Fruit fly (Drosophila melanogaster) ovary, adult (tissue): ENCODE measurements around the gene PH4alphaPV.

Experiments used
- CG17801 ChIP-seq: fragments of 200-800 bp; optimal IDR thresholded peaks from 2 replicates; lab custom pipeline; 2019; ENCODE audit warnings: missing biosample characterization, mild to moderate bottlenecking, missing genetic modification characterization, moderate library complexity; ENCODE audit not compliant: partially characterized antibody

PH4alphaPV gene

DNA sequence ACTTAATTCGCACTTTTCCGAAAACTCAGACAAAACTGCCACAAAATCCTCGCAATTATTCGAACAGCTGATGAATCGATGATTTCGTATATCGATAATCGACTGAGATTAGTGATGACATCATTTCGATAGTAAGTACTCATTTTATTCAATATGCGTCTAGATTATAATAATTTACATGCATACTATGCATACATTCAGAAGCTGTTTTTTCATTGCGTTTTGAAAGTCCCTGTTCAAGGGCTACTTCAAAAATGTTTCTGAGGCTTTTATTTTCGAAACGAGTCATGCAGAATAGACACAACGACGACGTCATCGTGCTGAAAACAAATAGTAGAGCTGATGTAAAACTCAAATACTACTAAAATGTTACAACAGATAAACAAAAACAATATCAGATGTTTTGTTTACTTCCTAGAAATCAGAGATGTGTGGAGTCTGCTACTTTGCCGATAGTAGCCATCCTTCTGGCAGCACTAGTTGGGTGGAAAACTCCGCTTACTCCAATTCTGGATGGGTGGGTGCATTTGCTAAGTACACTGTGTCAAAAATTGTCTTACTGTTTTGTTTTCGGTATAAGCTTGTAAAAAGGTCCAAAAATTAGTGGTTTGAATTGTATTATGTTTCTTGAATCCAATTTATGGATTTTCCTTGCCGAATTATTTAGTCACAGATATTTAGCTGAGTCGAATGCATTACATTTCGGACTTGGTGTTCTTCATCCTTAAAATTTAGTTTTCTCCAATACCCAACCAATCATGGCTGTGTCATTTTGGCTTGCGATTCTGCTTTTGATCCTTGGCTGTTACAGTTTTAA is 46.7 kb downstream of the PH4alphaPV start, which contains the start of the genes CG2246 and CG31021:
TSS of gene CG2246 (minus strand) at position 50 of the 817 bp plus-strand sequence.
TSS of gene CG31021 (plus strand) at position 767 of the 817 bp plus-strand sequence.
- TF ChIP-seq CG17801 (GFP tag; lab: Kevin White, UChicago) = peak; percentile 37

DNA sequence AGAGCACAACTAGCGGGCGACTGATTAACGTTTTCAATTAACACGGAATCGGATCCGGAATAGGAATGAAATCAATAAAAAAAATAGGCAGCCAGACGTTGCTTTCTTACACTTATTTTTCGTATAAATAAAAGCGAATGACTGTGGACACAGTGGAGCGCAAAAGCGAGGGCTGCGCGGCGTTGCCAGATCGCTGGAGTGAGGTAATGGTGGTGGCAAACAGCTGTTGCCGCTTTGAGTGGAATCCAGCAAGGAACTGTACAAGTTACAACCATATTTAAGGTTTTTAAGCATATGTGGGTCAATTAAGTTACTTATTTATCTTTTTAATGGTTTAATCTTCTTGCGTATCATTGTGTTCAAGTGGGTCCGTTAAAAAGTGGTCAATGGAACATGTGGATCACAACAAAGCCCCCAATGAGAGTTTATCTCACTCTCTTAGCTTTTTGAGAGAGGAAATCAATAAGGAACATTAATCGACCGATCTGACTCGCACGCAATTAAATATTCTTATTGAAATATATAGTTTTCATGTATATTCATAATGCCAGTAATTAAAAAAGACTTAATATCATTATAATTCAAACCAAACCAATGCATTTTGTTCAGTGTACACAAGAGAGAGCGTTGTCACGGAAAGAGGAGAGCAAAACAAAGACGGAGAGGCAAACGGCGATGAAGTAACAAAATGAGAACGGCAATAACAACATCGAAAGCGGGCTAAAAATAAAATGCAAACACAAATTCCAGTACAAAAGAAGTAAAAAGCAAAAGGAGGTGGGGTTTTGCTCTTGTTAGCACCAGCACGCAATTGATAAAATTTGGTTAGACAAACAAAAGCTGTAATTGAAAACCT is 48.0 kb downstream of the PH4alphaPV start:
- TF ChIP-seq CG17801 (GFP tag; lab: Kevin White, UChicago) = peak; percentile 88

DNA sequence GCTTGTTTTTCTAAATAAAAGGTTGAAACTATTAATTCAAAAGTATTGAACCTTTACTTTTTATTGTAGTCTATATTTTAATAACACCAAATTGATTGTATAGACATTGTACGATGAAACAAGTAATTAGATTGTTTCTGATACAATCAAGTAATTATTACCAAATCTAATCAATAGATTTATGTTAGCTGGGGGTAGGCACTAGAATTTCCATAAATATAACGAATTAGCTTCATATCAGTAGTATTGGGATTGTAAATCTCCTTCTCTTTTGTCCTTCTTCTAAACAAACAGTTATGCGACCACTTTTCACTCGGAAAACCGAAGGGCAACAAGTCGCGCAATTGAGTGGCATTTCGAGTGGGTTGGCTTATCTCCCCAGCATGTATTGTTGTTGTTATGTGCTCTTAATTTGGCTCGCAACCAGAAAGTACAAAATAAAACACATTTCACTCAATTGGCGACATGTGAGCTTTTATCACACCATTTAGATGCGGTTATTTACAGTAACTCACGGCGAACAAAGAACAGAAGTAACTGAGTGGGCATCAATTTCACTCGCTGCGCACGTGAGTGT is 48.9 kb downstream of the PH4alphaPV start:
- no peak for TF ChIP-seq CG17801 (GFP tag; lab: Kevin White, UChicago)

DNA sequence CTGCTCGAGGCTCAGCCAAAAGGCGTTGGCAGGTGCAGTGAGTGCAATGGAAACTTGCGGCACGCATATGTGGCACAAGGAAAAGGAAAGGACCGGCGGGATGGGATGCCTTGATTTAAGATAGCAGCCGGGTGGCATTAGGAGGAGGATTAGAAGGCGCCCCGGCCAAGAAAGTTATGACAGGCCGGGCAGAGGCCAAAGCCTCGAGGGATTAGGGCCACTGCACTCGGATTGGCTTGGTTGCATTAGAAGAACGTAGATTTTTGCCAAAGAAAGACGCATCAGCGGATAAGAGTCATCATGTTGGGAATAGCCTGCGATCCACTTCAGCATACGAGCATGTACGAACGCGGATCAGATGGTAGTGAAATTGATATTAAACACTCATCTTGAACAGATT is 51.6 kb downstream of the PH4alphaPV start, which contains the start of gene CG31019:
TSS of gene CG31019 (plus strand) at position 301 of the 400 bp plus-strand sequence.
- no peak for TF ChIP-seq CG17801 (GFP tag; lab: Kevin White, UChicago)
